Fruit fly (Drosophila melanogaster): ENCODE results near the gene Ugt36A1.
A peak's percentile ranks its signal among the peaks of the same experiment; 100 is the strongest.

Ugt36A1 gene

DNA sequence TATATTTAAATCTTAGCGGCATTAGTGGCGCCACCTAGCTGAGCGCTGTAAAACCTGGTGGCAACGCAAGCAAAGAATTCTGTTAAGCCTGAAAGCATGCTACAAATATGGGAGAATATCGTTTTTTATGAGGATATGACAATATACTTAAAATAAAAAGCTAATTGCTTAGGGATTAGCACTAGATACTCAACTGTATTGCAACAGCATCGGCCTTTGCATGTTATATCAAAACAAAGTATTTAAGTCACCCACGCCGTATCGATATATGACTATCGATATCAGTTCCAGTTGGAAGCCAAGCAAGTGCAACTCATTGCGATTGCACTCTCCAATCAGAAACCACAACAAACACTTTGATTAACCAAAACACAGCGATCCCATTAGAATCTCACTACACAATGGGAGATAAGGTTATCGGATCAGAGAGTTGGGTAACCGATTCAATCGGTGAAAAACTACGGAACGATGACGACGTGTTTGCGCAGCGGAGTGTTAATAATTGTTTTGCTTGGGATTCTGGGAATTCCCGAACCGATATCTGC lies at the start of gene Ugt36A1:
Ugt36A1 (plus strand) TSS at position 280 of the 545 bp plus-strand sequence.
- TF ChIP-seq CG17801 (GFP tag; optimal IDR thresholded peaks at IDR 0.05; ENCODE audit: partially characterized antibody), result no peak

DNA sequence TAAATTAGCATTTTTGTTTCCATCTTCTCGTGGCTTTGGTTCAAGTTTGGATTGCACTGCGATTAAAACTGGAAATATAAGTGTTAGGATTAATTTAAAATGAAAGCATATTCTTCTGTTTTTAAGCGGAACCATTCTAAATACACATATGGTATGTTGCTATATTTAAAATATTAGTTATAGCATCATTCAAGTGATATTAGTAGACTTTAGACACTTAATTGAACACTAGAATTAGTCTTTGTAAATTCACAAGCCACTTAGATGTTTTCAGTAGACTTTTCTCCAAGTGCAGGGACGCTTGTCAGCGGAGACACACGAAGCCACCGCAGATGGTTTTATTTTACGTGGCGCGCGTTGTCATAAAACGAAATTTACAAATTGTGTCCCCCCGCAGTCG lies 49.0 kb upstream of the Ugt36A1 start:
- TF ChIP-seq CG17801 (GFP tag; optimal IDR thresholded peaks at IDR 0.05; ENCODE audit: partially characterized antibody), result no peak

DNA sequence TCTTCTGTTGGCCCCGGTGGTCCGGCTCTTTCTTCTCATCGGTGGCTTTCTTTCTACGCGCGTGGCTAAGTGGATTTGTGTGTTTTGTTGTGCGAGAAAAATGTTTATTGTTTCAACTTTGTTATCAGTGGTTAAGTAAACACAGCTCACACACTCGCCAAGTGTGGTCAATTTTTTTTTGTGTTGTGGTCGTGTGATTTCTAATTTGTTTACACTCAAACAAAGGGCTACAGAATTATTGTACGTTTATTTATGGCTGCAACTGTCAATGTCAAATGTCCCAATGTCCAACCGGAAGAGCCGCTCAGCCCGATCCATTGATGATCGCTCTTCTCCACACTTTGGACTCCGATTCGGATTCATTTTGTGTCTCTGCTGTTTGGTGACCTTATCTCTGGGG lies 48.3 kb upstream of the Ugt36A1 start:
- no peak for TF ChIP-seq CG17801 (GFP tag; optimal IDR thresholded peaks at IDR 0.05; ENCODE audit: partially characterized antibody)

DNA sequence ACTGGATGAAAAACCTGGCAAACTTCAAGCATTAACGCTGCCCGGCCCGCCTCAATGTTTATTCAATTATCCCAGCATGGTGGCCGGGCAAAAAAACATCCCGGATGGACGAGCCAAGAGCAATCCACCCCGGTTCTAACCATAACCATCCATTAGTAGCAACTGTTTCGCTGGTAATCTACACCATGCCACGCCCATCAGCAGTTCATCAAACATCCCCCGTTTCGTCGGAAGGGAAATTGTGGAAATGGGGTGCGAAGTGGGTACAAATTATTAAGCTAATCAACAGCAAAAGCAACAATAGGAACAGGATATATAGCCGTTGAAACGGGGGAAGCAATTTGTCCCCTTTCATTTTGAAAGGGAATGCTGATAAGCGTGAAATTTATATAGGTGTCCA lies 47.4 kb upstream of the Ugt36A1 start:
- no peak for TF ChIP-seq CG17801 (GFP tag; optimal IDR thresholded peaks at IDR 0.05; ENCODE audit: partially characterized antibody)

DNA sequence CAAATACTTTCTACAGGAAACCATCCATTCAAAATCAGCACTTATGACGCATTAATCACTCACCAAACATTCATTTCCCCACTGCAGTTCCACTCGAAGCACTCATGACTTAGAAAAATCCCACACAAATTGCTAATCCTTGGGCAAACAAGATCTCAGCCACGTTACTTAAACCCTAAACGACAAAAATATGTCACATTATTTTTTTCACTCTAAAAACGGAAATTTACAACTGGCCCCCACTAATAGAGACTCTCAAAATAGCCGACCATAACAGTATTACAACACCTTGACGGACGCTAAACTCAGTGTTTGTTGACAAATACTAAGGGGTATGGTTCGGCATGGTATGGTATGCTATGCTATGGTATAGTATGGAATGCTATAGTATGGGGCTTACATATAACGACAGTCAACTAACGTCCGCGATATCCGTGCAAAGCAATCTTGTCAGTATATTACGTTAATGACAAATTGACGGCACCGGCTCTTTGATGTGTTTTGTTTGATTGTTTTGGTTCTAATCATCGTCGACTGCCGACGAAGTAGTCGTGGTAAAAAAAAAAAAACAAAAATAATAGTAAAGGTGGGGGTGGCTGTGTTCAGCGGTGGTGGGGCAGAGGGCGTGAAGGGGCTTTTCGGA lies 46.2 kb upstream of the Ugt36A1 start:
- no peak for TF ChIP-seq CG17801 (GFP tag; optimal IDR thresholded peaks at IDR 0.05; ENCODE audit: partially characterized antibody)

DNA sequence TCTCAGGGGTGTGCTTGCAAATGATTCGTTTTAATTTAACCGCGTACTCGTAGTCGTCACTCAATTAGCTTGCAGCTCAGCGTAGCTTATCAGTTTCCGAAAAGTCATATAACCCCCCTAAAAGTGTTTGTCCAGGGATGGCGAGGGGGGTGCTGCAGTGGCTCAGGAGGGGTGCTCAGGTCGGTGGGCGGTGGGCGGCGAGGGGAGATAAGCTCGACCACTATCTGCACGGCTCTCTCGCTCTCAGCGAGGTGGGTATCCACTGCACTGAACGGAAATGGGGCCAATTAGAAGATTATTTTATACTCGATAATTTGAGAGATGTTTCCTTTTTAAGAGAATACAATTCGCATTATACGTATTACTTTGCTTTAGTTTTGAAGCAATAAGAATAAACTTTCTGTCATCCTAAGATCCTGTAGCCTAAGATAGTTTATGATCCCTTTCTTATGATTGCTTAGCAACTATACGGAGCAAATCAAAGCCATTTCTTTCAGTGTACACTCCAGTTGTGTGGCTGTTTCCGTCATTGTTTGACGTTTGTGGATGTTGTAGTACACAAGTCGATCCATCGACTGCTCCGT lies 45.6 kb upstream of the Ugt36A1 start:
- no peak for TF ChIP-seq CG17801 (GFP tag; optimal IDR thresholded peaks at IDR 0.05; ENCODE audit: partially characterized antibody)

DNA sequence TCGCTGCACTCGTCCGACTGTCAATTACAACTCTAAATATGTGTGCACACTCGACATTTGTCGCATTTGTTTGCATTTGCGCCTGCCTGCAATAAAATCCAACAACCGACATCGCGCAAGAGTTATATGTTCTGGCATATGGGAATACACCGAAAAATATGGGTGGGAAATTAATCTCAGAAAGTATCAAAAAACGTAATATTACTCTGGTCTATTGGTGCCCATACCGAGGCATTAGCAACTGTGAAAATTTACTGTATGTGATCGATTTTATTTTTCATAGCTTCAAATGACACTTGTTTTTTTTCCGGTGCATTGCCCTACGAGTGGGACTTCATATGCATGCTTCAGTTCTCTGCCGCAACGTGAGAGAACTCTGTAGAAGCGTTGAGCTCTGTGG lies 45.0 kb upstream of the Ugt36A1 start:
- no peak for TF ChIP-seq CG17801 (GFP tag; optimal IDR thresholded peaks at IDR 0.05; ENCODE audit: partially characterized antibody)

DNA sequence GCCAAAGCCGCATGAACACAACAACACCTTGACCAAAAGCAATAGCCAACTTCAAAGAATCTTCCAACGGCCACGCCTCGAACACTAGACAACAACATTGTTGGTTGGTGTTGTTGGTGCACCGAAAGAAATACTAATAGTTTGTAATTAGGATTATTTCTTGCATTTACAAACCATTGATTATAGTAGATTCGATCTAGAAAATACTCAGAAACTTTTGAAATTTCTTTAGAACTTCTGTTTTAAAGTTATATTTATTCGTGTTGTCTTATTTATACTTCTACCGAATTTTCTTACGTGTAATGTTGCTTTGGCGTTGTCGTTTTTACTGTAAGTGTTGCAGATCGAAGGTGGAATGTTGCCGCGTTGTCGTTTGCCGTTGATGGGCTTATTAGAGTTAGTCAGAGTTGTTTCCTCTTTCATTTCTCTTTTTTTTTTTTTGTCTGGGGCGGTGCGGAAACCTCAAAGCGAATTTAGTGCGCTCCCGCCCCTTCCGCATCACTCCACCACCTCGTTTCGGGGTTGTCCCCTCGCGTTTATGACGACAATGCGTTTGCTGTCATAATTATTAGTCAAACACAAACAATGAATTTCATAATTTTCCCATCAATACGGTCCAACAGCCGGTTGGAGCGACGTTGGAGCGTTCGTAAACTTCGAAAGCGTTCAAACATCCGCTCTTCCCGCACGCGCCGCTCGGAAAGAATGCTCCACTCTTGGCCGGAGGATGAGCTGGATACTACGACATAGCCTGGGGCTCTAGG lies 43.0 kb upstream of the Ugt36A1 start, which contains the start of gene CG43815:
CG43815 (plus strand) TSS at position 532 of the 764 bp plus-strand sequence.
- no peak for TF ChIP-seq CG17801 (GFP tag; optimal IDR thresholded peaks at IDR 0.05; ENCODE audit: partially characterized antibody)

DNA sequence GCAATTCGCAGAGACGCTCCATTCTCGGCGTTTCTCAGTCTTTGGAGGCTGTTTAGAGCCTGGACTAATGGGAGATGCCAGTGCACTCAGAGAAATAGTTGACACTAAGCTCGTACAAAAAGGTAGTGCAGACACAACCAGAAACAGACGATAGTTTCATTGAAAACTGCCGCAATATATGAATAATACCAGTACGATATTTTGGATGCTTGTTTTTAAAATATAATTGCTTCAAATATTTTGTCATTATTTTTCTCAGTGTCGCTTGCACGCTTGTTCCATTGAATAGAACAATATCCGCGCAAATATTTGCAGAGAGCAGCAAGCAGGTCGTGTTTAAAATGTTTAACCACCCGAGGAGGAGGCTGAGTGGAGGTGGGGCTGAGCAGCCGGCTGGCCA lies 42.4 kb upstream of the Ugt36A1 start:
- TF ChIP-seq CG17801 (GFP tag; optimal IDR thresholded peaks at IDR 0.05; ENCODE audit: partially characterized antibody), result no peak

DNA sequence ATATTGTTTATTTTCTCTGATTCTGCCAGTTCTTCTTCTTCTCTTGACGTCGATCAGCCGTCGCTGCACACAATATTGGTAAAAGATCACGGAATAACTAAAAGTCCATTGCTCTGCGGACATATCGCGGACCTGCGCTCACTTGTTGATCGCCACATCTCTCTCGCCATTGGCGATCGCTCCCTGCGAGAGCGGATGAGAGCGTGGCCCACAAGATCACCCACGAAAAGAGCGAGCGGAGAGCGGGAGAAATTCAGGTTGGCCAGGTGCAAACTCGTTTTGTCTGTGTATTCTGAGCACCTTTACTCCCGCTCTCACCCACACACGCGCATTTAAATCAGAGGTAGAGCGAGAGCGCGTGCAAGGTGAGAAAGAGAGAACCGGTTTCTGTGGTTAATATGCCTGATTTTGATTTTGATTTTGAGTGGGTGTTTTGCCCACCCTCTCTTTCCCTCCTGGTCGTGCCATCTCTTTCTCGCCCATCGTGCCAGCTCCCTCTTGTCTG lies 38.2 kb upstream of the Ugt36A1 start, which contains the start of gene sob:
sob (minus strand) TSS at position 102 of the 505 bp plus-strand sequence.
- TF ChIP-seq CG17801 (GFP tag; optimal IDR thresholded peaks at IDR 0.05; ENCODE audit: partially characterized antibody), result peak; percentile 54

DNA sequence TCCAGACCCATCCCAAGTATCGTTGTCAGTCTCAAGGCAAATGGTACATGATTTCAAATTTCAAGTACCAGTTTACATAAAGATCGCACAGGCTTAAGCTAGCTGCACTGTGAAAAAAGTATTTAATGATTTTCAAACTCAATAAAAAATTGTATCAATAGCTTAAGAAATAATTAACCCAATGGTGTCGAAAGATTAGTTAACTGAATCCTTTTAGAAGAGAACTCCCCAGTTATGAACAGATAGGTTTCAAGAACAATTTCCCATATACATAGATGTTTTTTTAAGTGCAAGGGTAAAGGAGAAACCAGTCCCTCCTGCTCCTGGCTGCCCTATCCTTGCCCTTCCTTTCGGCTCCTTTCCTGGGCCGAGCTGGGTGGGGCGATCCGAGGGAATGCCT lies 36.2 kb upstream of the Ugt36A1 start:
- TF ChIP-seq CG17801 (GFP tag; optimal IDR thresholded peaks at IDR 0.05; ENCODE audit: partially characterized antibody), result no peak

DNA sequence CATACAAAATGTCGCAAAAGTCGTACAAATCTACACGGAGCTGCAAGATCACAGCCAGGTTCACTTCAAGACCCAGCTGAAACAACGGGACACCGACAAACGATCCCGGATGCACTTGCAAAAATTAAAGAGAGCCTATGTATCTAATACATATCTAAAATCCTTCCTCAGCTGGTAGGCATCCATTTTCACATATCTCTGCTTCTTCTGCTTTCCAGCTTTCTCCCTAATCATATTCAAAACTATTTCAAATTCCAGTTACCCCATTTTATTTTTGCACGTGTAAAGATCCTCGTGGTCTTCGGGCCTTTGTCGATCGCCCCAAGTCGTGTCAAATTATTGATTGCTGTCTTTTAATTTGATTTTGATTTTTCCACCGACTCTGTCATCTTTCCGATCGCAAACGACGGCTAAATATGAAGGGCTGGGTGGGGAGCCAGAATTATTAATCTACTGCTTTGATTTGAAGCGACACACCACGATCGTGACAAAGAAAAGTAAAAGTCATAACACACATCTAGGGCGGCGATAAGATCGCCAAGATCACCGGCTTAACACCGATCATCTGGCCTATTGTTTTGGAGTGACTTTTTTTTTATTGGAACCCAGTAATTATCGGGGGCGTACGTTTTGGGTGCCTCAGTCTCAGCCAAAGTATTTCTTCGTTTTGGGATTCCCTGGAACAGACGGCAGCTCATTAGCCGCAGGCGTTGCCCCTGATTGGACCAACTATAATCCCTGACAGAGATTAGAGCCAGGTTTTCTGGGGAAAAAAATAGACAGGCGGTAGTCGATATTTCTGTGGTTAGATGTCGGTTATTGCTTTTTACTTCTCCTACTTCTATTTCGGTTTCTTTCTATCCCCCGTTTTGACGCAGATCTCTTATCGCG lies 35.2 kb upstream of the Ugt36A1 start:
- TF ChIP-seq CG17801 (GFP tag; optimal IDR thresholded peaks at IDR 0.05; ENCODE audit: partially characterized antibody), result no peak

DNA sequence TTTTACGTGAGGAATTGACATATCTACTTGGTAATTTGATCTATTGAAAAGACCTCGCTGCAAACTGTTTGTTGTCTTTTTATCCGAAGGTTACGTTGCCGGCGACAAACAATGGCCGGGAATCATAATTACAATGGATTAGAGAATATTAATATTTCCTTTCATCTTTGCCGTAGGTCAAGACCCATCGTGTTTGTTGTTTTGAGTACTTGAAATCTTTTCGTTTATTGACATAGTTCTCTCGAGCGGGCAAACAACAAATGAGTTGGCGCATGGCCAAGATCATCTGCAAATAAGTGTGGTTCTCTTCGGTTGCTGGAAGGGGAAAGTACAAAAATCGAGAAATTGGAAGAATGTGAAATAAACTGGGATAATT lies 34.6 kb upstream of the Ugt36A1 start:
- no peak for TF ChIP-seq CG17801 (GFP tag; optimal IDR thresholded peaks at IDR 0.05; ENCODE audit: partially characterized antibody)

DNA sequence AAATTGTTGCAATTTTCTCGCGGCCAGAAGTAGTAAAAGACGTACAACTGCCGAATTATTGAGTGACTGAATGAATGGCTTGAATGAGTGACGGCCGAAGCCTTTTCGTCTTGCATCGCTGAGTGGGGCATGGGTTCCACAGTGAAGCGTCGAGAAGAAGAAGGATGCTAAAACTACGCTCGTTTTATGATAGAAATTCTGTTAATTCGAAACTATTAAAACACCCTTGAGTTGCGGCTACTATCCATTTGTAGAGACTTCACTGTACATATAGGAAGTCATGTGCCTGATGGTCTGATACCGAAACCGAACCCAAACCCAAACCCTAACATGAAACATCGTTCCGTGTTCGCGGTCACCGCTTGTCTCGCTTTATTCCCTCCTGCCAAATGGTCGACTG lies 33.6 kb upstream of the Ugt36A1 start:
- TF ChIP-seq CG17801 (GFP tag; optimal IDR thresholded peaks at IDR 0.05; ENCODE audit: partially characterized antibody), result no peak

DNA sequence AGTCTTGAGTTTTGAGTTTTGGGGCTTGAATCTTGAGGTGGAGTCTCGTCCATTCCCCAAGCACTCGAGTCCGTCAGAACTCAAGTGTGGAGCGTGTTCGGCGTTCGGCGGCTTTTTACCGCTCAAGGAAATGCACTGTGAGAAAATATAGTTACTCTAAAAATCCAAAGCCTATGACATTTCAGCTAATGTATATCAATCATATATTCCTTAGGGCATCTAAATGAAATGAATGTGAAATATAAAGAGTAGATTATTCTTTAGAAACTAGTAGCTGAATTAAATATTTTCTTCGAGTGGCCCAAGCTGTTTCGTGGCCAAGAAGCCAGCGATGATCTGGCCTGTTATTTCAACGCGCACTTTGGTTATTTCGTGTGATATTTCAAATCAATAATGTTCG lies 31.6 kb upstream of the Ugt36A1 start:
- no peak for TF ChIP-seq CG17801 (GFP tag; optimal IDR thresholded peaks at IDR 0.05; ENCODE audit: partially characterized antibody)

All from ovary, adult (tissue).